Worm (Caenorhabditis elegans) whole organism, L4 larva: ENCODE data around the gene EEED8.14.
A peak's percentile ranks its signal among the peaks of the same experiment; 100 is the strongest.

Experiments
- F44E2.7 ChIP-seq: fragments of 200-800 bp; sonication (Bioruptor generic); IDR thresholded peaks from 2 replicates; pipeline ENCODE4 v2.1.2; 2022; ENCODE audit warnings: missing genetic modification characterization, missing compliant biosample characterization
- aha-1 ChIP-seq: fragments of 150-350 bp; peaks from one replicate; lab custom pipeline; 2014; ENCODE audit warnings: missing biosample characterization, missing genetic modification characterization
- attf-4 ChIP-seq: sonication (generic microtip); optimal IDR thresholded peaks from 3 replicates; lab custom pipeline; 2017; ENCODE audit warnings: missing biosample characterization, missing genetic modification characterization
- ceh-20 ChIP-seq: fragments of 200-800 bp; sonication (Bioruptor generic); IDR thresholded peaks from 2 replicates; pipeline ENCODE4 v1.3.6; 2022; ENCODE audit warnings: missing genetic modification reagents, missing genetic modification characterization, missing compliant biosample characterization
- ceh-32 ChIP-seq: sonication (generic microtip); optimal IDR thresholded peaks from 2 replicates; lab custom pipeline; 2016; ENCODE audit warnings: mild to moderate bottlenecking, missing genetic modification characterization, missing compliant biosample characterization; ENCODE audit not compliant: poor library complexity
- gei-8 ChIP-seq: fragments of 200-800 bp; sonication (Bioruptor generic); optimal IDR thresholded peaks from 2 replicates; lab custom pipeline; 2018; ENCODE audit warnings: mild to moderate bottlenecking, missing genetic modification characterization, missing compliant biosample characterization
- lin-1 ChIP-seq: fragments of 200-800 bp; sonication (Bioruptor generic); IDR thresholded peaks from 2 replicates; pipeline ENCODE4 v1.3.6; 2022; ENCODE audit warnings: missing genetic modification reagents, missing genetic modification characterization, missing compliant biosample characterization
- nhr-10 ChIP-seq: fragments of 150-350 bp; optimal IDR thresholded peaks from 2 replicates; lab custom pipeline; 2014; ENCODE audit warnings: missing biosample characterization, missing genetic modification characterization
- nhr-111 ChIP-seq: fragments of 200-800 bp; sonication (Bioruptor generic); optimal IDR thresholded peaks from 2 replicates; lab custom pipeline; 2018; ENCODE audit warnings: mild to moderate bottlenecking, missing genetic modification characterization, missing compliant biosample characterization
- unc-62 ChIP-seq, 3 experiments: fragments of 150-350 bp in 1 of 3; sonication (generic microtip); optimal IDR thresholded peaks in 2 of 3; peaks in 1 of 3; 1 replicate in 1 of 3; 2 replicates in 2 of 3; lab custom pipeline; 2014 to 2017; ENCODE audit warnings: missing biosample characterization in 3 of 3, missing genetic modification characterization in 3 of 3, missing genetic modification reagents in 3 of 3, missing genotype in 1 of 3

EEED8.14 gene

ce11 chrII:5365645-5366044 is 48.2 kb downstream of the EEED8.14 start, which contains the start of gene F09E5.16:
F09E5.16 (minus strand) TSS chrII:5365745.
- TF ChIP-seq lin-1 (GFP tag; lab: Robert Waterston, UW) (no peak), F44E2.7 (GFP tag; lab: Robert Waterston, UW) (no peak)

ce11 chrII:5364516-5364915 is 49.3 kb downstream of the EEED8.14 start:
- no peak for TF ChIP-seq nhr-10 (tag; lab: Kevin White, UChicago)
- no peak for TF ChIP-seq lin-1 (GFP tag; lab: Robert Waterston, UW)
- peak; percentile 22 for TF ChIP-seq aha-1 (tag; lab: Kevin White, UChicago)
- no peak for TF ChIP-seq gei-8 (GFP tag; lab: Kevin White, UChicago)
- no peak for TF ChIP-seq nhr-111 (GFP tag; lab: Kevin White, UChicago)
- TF ChIP-seq unc-62 (GFP tag; optimal IDR thresholded peaks at IDR 0.05 in 1 of 2; lab: Kevin White, UChicago) = peak in 1 of 2 experiments; percentile 90
- TF ChIP-seq unc-62 (tag; optimal IDR thresholded peaks at IDR 0.05; lab: Kevin White, UChicago) = no peak
- no peak for TF ChIP-seq attf-4
- TF ChIP-seq ceh-32 = no peak
- no peak for TF ChIP-seq ceh-20 (GFP tag; lab: Robert Waterston, UW)
